Fruit fly (Drosophila melanogaster): Measurements from ENCODE around the gene PH4alphaMP.

Gene PH4alphaMP

dm6 chr3R:30540196-30540595 lies 44.2 kb upstream of the PH4alphaMP start (continued):
- no peak for TF ChIP-seq lbe (GFP tag; optimal IDR thresholded peaks at IDR 0.05)
- TF ChIP-seq so (GFP tag; IDR thresholded peaks at IDR 0.05), result peak; percentile 93
- TF ChIP-seq ase (GFP tag; IDR thresholded peaks at IDR 0.05), result peak; percentile 88
- TF ChIP-seq CG3065 (GFP tag; optimal IDR thresholded peaks at IDR 0.05), result peak; percentile 89
- peak; percentile 85 for TF ChIP-seq Drgx (GFP tag; IDR thresholded peaks at IDR 0.05)
- peak; percentile 91 for TF ChIP-seq H15 (GFP tag; IDR thresholded peaks at IDR 0.05)
- peak; percentile 95 for TF ChIP-seq CG15269 (tag; optimal IDR thresholded peaks at IDR 0.05)
- peak in 1 of 3 experiments; percentile 57 for TF ChIP-seq Stat92E (GFP tag; optimal IDR thresholded peaks at IDR 0.05)
- peak; percentile 77 for TF ChIP-seq sr (GFP tag; IDR thresholded peaks at IDR 0.05)
- TF ChIP-seq sima (GFP tag; optimal IDR thresholded peaks at IDR 0.05), result peak; percentile 81
- TF ChIP-seq CG10366 (GFP tag; IDR thresholded peaks at IDR 0.05), result peak; percentile 94
- TF ChIP-seq dan (GFP tag; IDR thresholded peaks at IDR 0.05), result peak; percentile 52; the same call in 1 of the 2 replicates
- peak; percentile 41 for TF ChIP-seq CG33557 (GFP tag; optimal IDR thresholded peaks at IDR 0.05)
- TF ChIP-seq Ada2b (GFP tag; IDR thresholded peaks at IDR 0.05), result peak; percentile 95
- peak; percentile 87 for TF ChIP-seq CG1233 (GFP tag; optimal IDR thresholded peaks at IDR 0.05)
- TF ChIP-seq row (GFP tag; IDR thresholded peaks at IDR 0.05), result peak; percentile 93
- TF ChIP-seq sug (tag; optimal IDR thresholded peaks at IDR 0.05), result peak; percentile 87
- TF ChIP-seq Sox100B (GFP tag; optimal IDR thresholded peaks at IDR 0.05), result peak; percentile 85
- no peak for TF ChIP-seq Lpt (GFP tag; optimal IDR thresholded peaks at IDR 0.05)
- peak; percentile 86 for TF ChIP-seq sens-2 (GFP tag; IDR thresholded peaks at IDR 0.05)
- peak; percentile 93 for TF ChIP-seq pho (GFP tag; optimal IDR thresholded peaks at IDR 0.05)
- peak; percentile 77 for TF ChIP-seq eyg (GFP tag; optimal IDR thresholded peaks at IDR 0.05)
- TF ChIP-seq slbo (GFP tag; IDR thresholded peaks at IDR 0.05), result peak; percentile 96
- TF ChIP-seq Xrp1 (GFP tag; IDR thresholded peaks at IDR 0.05), result peak; percentile 87
- TF ChIP-seq pum (GFP tag; optimal IDR thresholded peaks at IDR 0.05), result peak; percentile 94
- peak; percentile 86 for TF ChIP-seq CG13123 (GFP tag; optimal IDR thresholded peaks at IDR 0.05)
- peak; percentile 82 for TF ChIP-seq wor (GFP tag; IDR thresholded peaks at IDR 0.05)
- TF ChIP-seq Dref (GFP tag; IDR thresholded peaks at IDR 0.05), result 0 out of 2 replicates have a peak, but pooled peaks have one; percentile 2
- TF ChIP-seq CG6175 (GFP tag; IDR thresholded peaks at IDR 0.05), result peak; percentile 86
- peak; percentile 71; the same call in 1 of the 2 replicates for TF ChIP-seq CG10321 (GFP tag; IDR thresholded peaks at IDR 0.05)
- peak; percentile 88 for TF ChIP-seq Mes4 (GFP tag; optimal IDR thresholded peaks at IDR 0.05)
- peak; percentile 90 for TF ChIP-seq pb (GFP tag; optimal IDR thresholded peaks at IDR 0.05)
- TF ChIP-seq C15 (GFP tag; IDR thresholded peaks at IDR 0.05), result peak; percentile 82; the same call in 2 of the 3 replicates
- TF ChIP-seq onecut (GFP tag; IDR thresholded peaks at IDR 0.05), result peak; percentile 86
- peak; percentile 91 for TF ChIP-seq Oli (tag; optimal IDR thresholded peaks at IDR 0.05)

- TF ChIP-seq Med (GFP tag) (peak; percentile 68), CG10274 (GFP tag; optimal IDR thresholded peaks at IDR 0.05) (no peak), CG15514 (GFP tag; optimal IDR thresholded peaks at IDR 0.05) (peak; percentile 14), CG14014 (GFP tag; IDR thresholded peaks at IDR 0.05) (no peak), CG6765 (GFP tag; optimal IDR thresholded peaks at IDR 0.05) (peak; percentile 49), CG8359 (GFP tag; optimal IDR thresholded peaks at IDR 0.05; ENCODE audit: borderline replicate concordance) (no peak), grn (GFP tag; optimal IDR thresholded peaks at IDR 0.05) (no peak), CG8281 (tag; optimal IDR thresholded peaks at IDR 0.05) (no peak), eyg (GFP tag; optimal IDR thresholded peaks at IDR 0.05) (no peak), psq (GFP tag; optimal IDR thresholded peaks at IDR 0.05) (no peak), CG17612 (GFP tag; IDR thresholded peaks at IDR 0.05) (no peak), H15 (GFP tag; IDR thresholded peaks at IDR 0.05) (no peak), HHEX (GFP tag; optimal IDR thresholded peaks at IDR 0.05) (no peak), Lpt (GFP tag; optimal IDR thresholded peaks at IDR 0.05) (no peak), CG12769 (tag; optimal IDR thresholded peaks at IDR 0.05) (peak; percentile 19), lab (GFP tag; optimal IDR thresholded peaks at IDR 0.05) (peak; percentile 25), CG11247 (GFP tag; IDR thresholded peaks at IDR 0.05) (no peak), Hmr (GFP tag; optimal IDR thresholded peaks at IDR 0.05) (peak; percentile 23), CG8290 (GFP tag; optimal IDR thresholded peaks at IDR 0.05) (no peak), CG8290 (tag; optimal IDR thresholded peaks at IDR 0.05) (peak in 1 of 2 experiments; percentile 23), fd3F (GFP tag; optimal IDR thresholded peaks at IDR 0.05) (peak; percentile 23)
Measured at dm6 chr3R:30536919-30537318, 41.0 kb upstream of the PH4alphaMP start.
